Worm (Caenorhabditis elegans) whole organism, L2 larva: ENCODE results near the gene K03H6.4.

ENCODE experiments used
- C34F6.9 ChIP-seq: fragments of 150-350 bp; optimal IDR thresholded peaks from 2 replicates; lab custom pipeline; 2014; ENCODE audit warnings: missing biosample characterization, missing genetic modification characterization
- F13H6.1 ChIP-seq: sonication (generic microtip); optimal IDR thresholded peaks from 2 replicates; lab custom pipeline; 2016; ENCODE audit warnings: missing genetic modification characterization, missing compliant biosample characterization
- Y55F3AM.14 ChIP-seq: fragments of 200-800 bp; sonication (Bioruptor generic); optimal IDR thresholded peaks from 2 replicates; lab custom pipeline; 2018; ENCODE audit warnings: mild to moderate bottlenecking, missing genetic modification characterization, missing compliant biosample characterization
- ZK546.5 ChIP-seq: sonication (generic microtip); optimal IDR thresholded peaks from 2 replicates; lab custom pipeline; 2017; ENCODE audit warnings: missing biosample characterization, missing genetic modification characterization
- aly-2 ChIP-seq: fragments of 150-350 bp; optimal IDR thresholded peaks from 2 replicates; lab custom pipeline; 2014; ENCODE audit warnings: missing biosample characterization, missing genetic modification characterization
- ama-1 ChIP-seq: fragments of 150-350 bp; optimal IDR thresholded peaks from 2 replicates; lab custom pipeline; 2018; ENCODE audit warnings: inconsistent platforms
- blmp-1 ChIP-seq: sonication (generic microtip); optimal IDR thresholded peaks from 2 replicates; lab custom pipeline; 2017; ENCODE audit warnings: missing genetic modification characterization, mild to moderate bottlenecking, missing compliant biosample characterization, antibody characterized with exemption, moderate library complexity; ENCODE audit not compliant: insufficient read depth
- ceh-16 ChIP-seq: fragments of 150-350 bp; optimal IDR thresholded peaks from 2 replicates; lab custom pipeline; 2014; ENCODE audit warnings: missing biosample characterization, missing genetic modification characterization
- ceh-82 ChIP-seq: fragments of 150-350 bp; optimal IDR thresholded peaks from 2 replicates; lab custom pipeline; 2014; ENCODE audit warnings: missing biosample characterization, missing genetic modification characterization
- egl-27 ChIP-seq: sonication (generic microtip); optimal IDR thresholded peaks from 3 replicates; lab custom pipeline; 2017; ENCODE audit warnings: missing biosample characterization, missing genetic modification reagents, missing genetic modification characterization
- elt-1 ChIP-seq: fragments of 150-350 bp; optimal IDR thresholded peaks from 2 replicates; lab custom pipeline; 2014; ENCODE audit warnings: missing biosample characterization, missing genetic modification characterization
- fos-1 ChIP-seq: fragments of 150-350 bp; optimal IDR thresholded peaks from 2 replicates; lab custom pipeline; 2014; ENCODE audit warnings: missing biosample characterization, missing genetic modification characterization
- gmeb-1 ChIP-seq: fragments of 150-350 bp; optimal IDR thresholded peaks from 2 replicates; lab custom pipeline; 2014; ENCODE audit warnings: missing biosample characterization, missing genetic modification characterization
- mab-5 ChIP-seq: fragments of 150-350 bp; optimal IDR thresholded peaks from 2 replicates; lab custom pipeline; 2014; ENCODE audit warnings: missing biosample characterization, missing genetic modification characterization
- mbf-1 ChIP-seq: sonication (generic microtip); optimal IDR thresholded peaks from 2 replicates; lab custom pipeline; 2017; ENCODE audit warnings: missing biosample characterization, missing genetic modification characterization
- mdl-1 ChIP-seq, 2 experiments: fragments of 150-350 bp in 1 of 2; sonication (generic microtip) in 1 of 2; optimal IDR thresholded peaks; 2 replicates each; lab custom pipeline; 2017; ENCODE audit warnings: missing biosample characterization in 2 of 2, missing genetic modification characterization in 2 of 2
- nhr-10 ChIP-seq: sonication (generic microtip); optimal IDR thresholded peaks from 2 replicates; lab custom pipeline; 2017; ENCODE audit warnings: missing biosample characterization, missing genetic modification characterization
- nhr-12 ChIP-seq: fragments of 150-350 bp; optimal IDR thresholded peaks from 2 replicates; lab custom pipeline; 2014; ENCODE audit warnings: missing biosample characterization, missing genetic modification characterization
- nhr-129 ChIP-seq: fragments of 150-350 bp; optimal IDR thresholded peaks from 2 replicates; lab custom pipeline; 2014; ENCODE audit warnings: missing biosample characterization, missing genetic modification characterization
- nhr-21 ChIP-seq: fragments of 150-350 bp; optimal IDR thresholded peaks from 2 replicates; lab custom pipeline; 2014; ENCODE audit warnings: missing biosample characterization, missing genetic modification characterization
- nhr-25 ChIP-seq: fragments of 150-350 bp; sonication (generic microtip); optimal IDR thresholded peaks from 3 replicates; lab custom pipeline; 2014; ENCODE audit warnings: missing biosample characterization, missing genetic modification characterization
- nhr-6 ChIP-seq: fragments of 150-350 bp; optimal IDR thresholded peaks from 2 replicates; lab custom pipeline; 2014; ENCODE audit warnings: missing biosample characterization, missing genetic modification characterization
- nhr-77 ChIP-seq: fragments of 150-350 bp; optimal IDR thresholded peaks from 2 replicates; lab custom pipeline; 2014; ENCODE audit warnings: missing biosample characterization, missing genetic modification characterization
- sem-4 ChIP-seq: fragments of 150-350 bp; optimal IDR thresholded peaks from 2 replicates; lab custom pipeline; 2014; ENCODE audit warnings: missing biosample characterization, missing genetic modification reagents, missing genetic modification characterization
- skn-1 ChIP-seq: sonication (generic microtip); optimal IDR thresholded peaks from 2 replicates; lab custom pipeline; 2017; ENCODE audit warnings: missing biosample characterization, missing genetic modification characterization
- sma-3 ChIP-seq: sonication (generic microtip); optimal IDR thresholded peaks from 2 replicates; lab custom pipeline; 2016; ENCODE audit warnings: missing genetic modification reagents, missing genetic modification characterization, missing compliant biosample characterization
- unc-55 ChIP-seq: fragments of 150-350 bp; sonication (generic microtip); optimal IDR thresholded peaks from 3 replicates; lab custom pipeline; 2014; ENCODE audit warnings: missing biosample characterization, missing genetic modification reagents, missing genetic modification characterization
- unc-62 ChIP-seq: fragments of 150-350 bp; optimal IDR thresholded peaks from 2 replicates; lab custom pipeline; 2014; ENCODE audit warnings: missing biosample characterization, missing genetic modification reagents, missing genetic modification characterization
- zag-1 ChIP-seq: fragments of 150-350 bp; optimal IDR thresholded peaks from 2 replicates; lab custom pipeline; 2014; ENCODE audit warnings: missing biosample characterization, missing genetic modification characterization
- ztf-1 ChIP-seq: fragments of 200-800 bp; sonication (Bioruptor generic); conservative IDR thresholded peaks from 2 replicates; pipeline ENCODE4 v1.3.6; 2022; ENCODE audit warnings: missing genetic modification characterization, missing compliant biosample characterization
- ztf-11 ChIP-seq: sonication (generic microtip); optimal IDR thresholded peaks from 2 replicates; lab custom pipeline; 2017; ENCODE audit warnings: missing biosample characterization, missing genetic modification characterization

Gene K03H6.4

ce11 chrIV:1547129-1547528 lies 26.0 kb upstream of the K03H6.4 start:
- TF ChIP-seq nhr-25 (tag; lab: Kevin White, UChicago) (peak; percentile 64), Y55F3AM.14 (GFP tag; lab: Kevin White, UChicago) (no peak), ZK546.5 (tag; lab: Kevin White, UChicago) (no peak), blmp-1 (tag; lab: Kevin White, UChicago) (peak; percentile 88), ztf-11 (tag; lab: Kevin White, UChicago) (no peak), unc-55 (GFP tag; lab: Kevin White, UChicago) (no peak), elt-1 (tag; lab: Kevin White, UChicago) (no peak), ceh-16 (tag; lab: Kevin White, UChicago) (peak; percentile 63)

- TF ChIP-seq sem-4 (tag; lab: Kevin White, UChicago) (no peak), aly-2 (tag; lab: Kevin White, UChicago) (no peak), fos-1 (no peak), nhr-12 (tag; lab: Kevin White, UChicago) (no peak), ama-1 (lab: Kevin White, UChicago) (no peak)
These were observed 15.2 kb upstream of the K03H6.4 start, which contains the start of gene K03H6.5 for ce11 chrIV:1536316-1536715. K03H6.5 (minus strand) TSS chrIV:1536416.

ce11 chrIV:1523418-1523817 lies 2.3 kb upstream of the K03H6.4 start, which contains the start of gene K03H6.1:
K03H6.1 (plus strand) TSS chrIV:1523718.
- TF ChIP-seq mab-5 (tag; lab: Kevin White, UChicago) (no peak), nhr-21 (tag; lab: Kevin White, UChicago) (no peak), F13H6.1 (tag; lab: Kevin White, UChicago) (no peak), egl-27 (tag; lab: Kevin White, UChicago) (no peak), ama-1 (lab: Kevin White, UChicago) (no peak), ceh-82 (no peak), gmeb-1 (tag; lab: Kevin White, UChicago) (no peak), mbf-1 (no peak), zag-1 (tag; lab: Kevin White, UChicago) (no peak), nhr-6 (tag; lab: Kevin White, UChicago) (no peak), sma-3 (no peak), Y55F3AM.14 (GFP tag; lab: Kevin White, UChicago) (no peak), mdl-1 (tag; optimal IDR thresholded peaks at IDR 0.05; lab: Kevin White, UChicago) (no peak), ztf-1 (GFP tag; lab: Robert Waterston, UW) (no peak), sem-4 (tag; lab: Kevin White, UChicago) (no peak)

ce11 chrIV:1522358-1522757 lies 1.2 kb upstream of the K03H6.4 start:
- TF ChIP-seq nhr-129 (tag; lab: Kevin White, UChicago) (no peak), skn-1 (tag; lab: Kevin White, UChicago) (peak; percentile 74)

ce11 chrIV:1516527-1516926 lies 4.6 kb downstream of the K03H6.4 start, which contains the start of gene clec-172:
clec-172 (minus strand) TSS chrIV:1516627.
- TF ChIP-seq fos-1 (peak; percentile 1), nhr-77 (tag; lab: Kevin White, UChicago) (no peak), unc-62 (GFP tag; lab: Kevin White, UChicago) (no peak), sma-3 (no peak)

- TF ChIP-seq nhr-21 (tag; lab: Kevin White, UChicago) = no peak
- TF ChIP-seq mdl-1 (tag; optimal IDR thresholded peaks at IDR 0.05; lab: Kevin White, UChicago) = no peak
- TF ChIP-seq ama-1 (lab: Kevin White, UChicago) = no peak
- TF ChIP-seq nhr-6 (tag; lab: Kevin White, UChicago) = no peak
- TF ChIP-seq unc-62 (GFP tag; lab: Kevin White, UChicago) = no peak
- TF ChIP-seq fos-1 = no peak
- no peak for TF ChIP-seq C34F6.9 (tag; lab: Kevin White, UChicago)
- no peak for TF ChIP-seq aly-2 (tag; lab: Kevin White, UChicago)
- TF ChIP-seq nhr-77 (tag; lab: Kevin White, UChicago) = no peak
- no peak for TF ChIP-seq nhr-10
These were observed 5.2 kb downstream of the K03H6.4 start for ce11 chrIV:1515891-1516290.
